Fruit fly (Drosophila melanogaster) whole organism, embryonic: Measurements from ENCODE around the gene Nsf2.
A peak's percentile ranks its signal among the peaks of the same experiment; 100 is the strongest.

ENCODE experiments used
- Antp ChIP-seq: fragments of 200-800 bp; sonication (Bioruptor generic); optimal IDR thresholded peaks from 3 replicates; lab custom pipeline; 2016; ENCODE audit warnings: missing biosample characterization, missing genetic modification characterization
- Atf3 ChIP-seq: fragments of 200-800 bp; sonication (Bioruptor generic); optimal IDR thresholded peaks from 3 replicates; lab custom pipeline; 2016; ENCODE audit warnings: missing biosample characterization, missing genetic modification characterization
- Blimp-1 ChIP-seq: fragments of 200-800 bp; sonication (Bioruptor generic); optimal IDR thresholded peaks from 3 replicates; lab custom pipeline; 2018; ENCODE audit warnings: missing biosample characterization, missing genetic modification characterization, mild to moderate bottlenecking, moderate library complexity, missing genetic modification reagents
- BtbVII ChIP-seq: fragments of 200-800 bp; sonication (Bioruptor generic); optimal IDR thresholded peaks from 3 replicates; lab custom pipeline; 2017; ENCODE audit warnings: missing biosample characterization, mild to moderate bottlenecking, missing genetic modification characterization
- CG10209 ChIP-seq: fragments of 200-800 bp; sonication (Bioruptor generic); optimal IDR thresholded peaks from 3 replicates; lab custom pipeline; 2017; ENCODE audit warnings: missing biosample characterization, mild to moderate bottlenecking, missing genetic modification characterization, missing genetic modification reagents
- CG14014 ChIP-seq: fragments of 200-800 bp; sonication (Bioruptor generic); IDR thresholded peaks from 2 replicates; pipeline ENCODE4 v1.3.6; 2022; ENCODE audit warnings: missing biosample characterization, missing genetic modification characterization
- CG15073 ChIP-seq: fragments of 200-800 bp; sonication (Bioruptor generic); optimal IDR thresholded peaks from 2 replicates; lab custom pipeline; 2016; ENCODE audit warnings: missing biosample characterization, missing genetic modification characterization
- CG1529 ChIP-seq: fragments of 200-800 bp; sonication (Bioruptor generic); optimal IDR thresholded peaks from 3 replicates; lab custom pipeline; 2018; ENCODE audit warnings: missing biosample characterization, missing genetic modification characterization
- CG15514 ChIP-seq: fragments of 200-800 bp; sonication (Bioruptor generic); optimal IDR thresholded peaks from 3 replicates; lab custom pipeline; 2017; ENCODE audit warnings: missing biosample characterization, missing genetic modification characterization, mild to moderate bottlenecking, moderate library complexity, missing genetic modification reagents
- CG17612 ChIP-seq: fragments of 200-800 bp; sonication (Bioruptor generic); IDR thresholded peaks from 2 replicates; pipeline ENCODE4 v1.3.6; 2022; ENCODE audit warnings: missing biosample characterization, missing genetic modification characterization
- CG34422 ChIP-seq: fragments of 200-800 bp; sonication (Bioruptor generic); IDR thresholded peaks from 3 replicates; pipeline ENCODE4 v1.3.6; 2022; ENCODE audit warnings: missing biosample characterization, missing genetic modification characterization
- CG4360 ChIP-seq: fragments of 200-800 bp; sonication (Bioruptor generic); IDR thresholded peaks from 2 replicates; pipeline ENCODE4 v1.3.6; 2022; ENCODE audit warnings: missing biosample characterization, missing genetic modification characterization
- CG6654 ChIP-seq: fragments of 200-800 bp; sonication (Bioruptor generic); optimal IDR thresholded peaks from 2 replicates; lab custom pipeline; 2017; ENCODE audit warnings: missing biosample characterization, mild to moderate bottlenecking, missing genetic modification characterization
- CrebB ChIP-seq: fragments of 200-800 bp; sonication (Bioruptor generic); optimal IDR thresholded peaks from 3 replicates; lab custom pipeline; 2018; ENCODE audit warnings: missing biosample characterization, mild to moderate bottlenecking, missing genetic modification characterization
- D ChIP-seq, 2 experiments: fragments of 200-800 bp in 1 of 2; fragments of >200 bp in 1 of 2; sonication (Bioruptor generic) in 1 of 2; optimal IDR thresholded peaks; 2 replicates in 1 of 2; 3 replicates in 1 of 2; lab custom pipeline; 2017; ENCODE audit warnings: mild to moderate bottlenecking in 1 of 2, missing biosample characterization in 1 of 2, missing genetic modification characterization in 1 of 2, missing genetic modification reagents in 1 of 2
- Deaf1 ChIP-seq: fragments of 200-800 bp; optimal IDR thresholded peaks from 3 replicates; lab custom pipeline; 2019; ENCODE audit warnings: missing biosample characterization, mild to moderate bottlenecking, missing genetic modification characterization, moderate library complexity
- Drgx ChIP-seq: fragments of 200-800 bp; sonication (Bioruptor generic); IDR thresholded peaks from 2 replicates; pipeline ENCODE4 v1.3.6; 2022; ENCODE audit warnings: missing biosample characterization, missing genetic modification characterization
- Eip74EF ChIP-seq, 2 experiments: fragments of 200-800 bp in 1 of 2; fragments of >200 bp in 1 of 2; sonication (Bioruptor generic) in 1 of 2; optimal IDR thresholded peaks; 2 replicates each; lab custom pipeline; 2017 to 2019; ENCODE audit warnings: missing biosample characterization in 2 of 2, missing genetic modification characterization in 2 of 2, mild to moderate bottlenecking in 1 of 2, moderate library complexity in 1 of 2
- Gug ChIP-seq: fragments of 200-800 bp; sonication (Bioruptor generic); IDR thresholded peaks from 4 replicates; pipeline ENCODE4 v1.3.6; 2022; ENCODE audit warnings: missing biosample characterization, missing genetic modification characterization
- HLHmδ ChIP-seq: fragments of 200-800 bp; sonication (Bioruptor generic); optimal IDR thresholded peaks from 2 replicates; lab custom pipeline; 2018; ENCODE audit warnings: missing biosample characterization, mild to moderate bottlenecking, missing genetic modification characterization, moderate library complexity
- Meics ChIP-seq: fragments of 200-800 bp; sonication (Bioruptor generic); optimal IDR thresholded peaks from 2 replicates; lab custom pipeline; 2017; ENCODE audit warnings: missing biosample characterization, mild to moderate bottlenecking, missing genetic modification characterization
- Nf-YC ChIP-seq: fragments of 200-800 bp; optimal IDR thresholded peaks from 3 replicates; lab custom pipeline; 2019; ENCODE audit warnings: missing biosample characterization, mild to moderate bottlenecking, missing genetic modification characterization, moderate library complexity
- NfI ChIP-seq: fragments of 200-800 bp; sonication (Bioruptor generic); optimal IDR thresholded peaks from 3 replicates; lab custom pipeline; 2018; ENCODE audit warnings: missing biosample characterization, mild to moderate bottlenecking, missing genetic modification characterization, moderate library complexity
- Ssrp ChIP-seq: fragments of 200-800 bp; sonication (Bioruptor generic); optimal IDR thresholded peaks from 2 replicates; lab custom pipeline; 2018; ENCODE audit warnings: missing biosample characterization, mild to moderate bottlenecking, missing genetic modification characterization, moderate library complexity
- Trl ChIP-seq, 3 experiments: fragments of >200 bp in 2 of 3; fragments of 200-800 bp in 1 of 3; sonication (Bioruptor generic) in 1 of 3; optimal IDR thresholded peaks; 2 replicates in 1 of 3; 3 replicates in 2 of 3; lab custom pipeline; 2016 to 2017; ENCODE audit warnings: missing biosample characterization in 1 of 3, missing genetic modification characterization in 1 of 3
- bowl ChIP-seq: fragments of 200-800 bp; sonication (Bioruptor generic); IDR thresholded peaks from 2 replicates; pipeline ENCODE4 v1.3.6; 2022; ENCODE audit warnings: missing biosample characterization, missing genetic modification characterization
- bsh ChIP-seq, 2 experiments: fragments of 200-800 bp; sonication (Bioruptor generic); optimal IDR thresholded peaks; 2 replicates each; lab custom pipeline; 2017 to 2018; ENCODE audit warnings: mild to moderate bottlenecking in 2 of 2, missing biosample characterization in 2 of 2, missing genetic modification characterization in 2 of 2, moderate library complexity in 1 of 2
- cwo ChIP-seq: fragments of 200-800 bp; sonication (Bioruptor generic); optimal IDR thresholded peaks from 3 replicates; lab custom pipeline; 2017; ENCODE audit warnings: missing biosample characterization, missing genetic modification characterization, mild to moderate bottlenecking, moderate library complexity, missing genetic modification reagents
- dati ChIP-seq: fragments of 200-800 bp; sonication (Bioruptor generic); IDR thresholded peaks from 2 replicates; pipeline ENCODE4 v1.3.6; 2022; ENCODE audit warnings: missing biosample characterization, missing genetic modification characterization
- dpn ChIP-seq, 2 experiments: fragments of 200-800 bp; sonication (Bioruptor generic); optimal IDR thresholded peaks; 3 replicates each; lab custom pipeline; 2016; ENCODE audit warnings: missing biosample characterization in 2 of 2, missing genetic modification characterization in 2 of 2
- fd64A ChIP-seq: fragments of 200-800 bp; sonication (Bioruptor generic); optimal IDR thresholded peaks from 3 replicates; lab custom pipeline; 2018; ENCODE audit warnings: missing biosample characterization, mild to moderate bottlenecking, missing genetic modification characterization
- gce ChIP-seq: fragments of 200-800 bp; sonication (Bioruptor generic); IDR thresholded peaks from 3 replicates; pipeline ENCODE4 v1.3.6; 2022; ENCODE audit warnings: missing biosample characterization, missing genetic modification characterization
- gcm ChIP-seq: fragments of 200-800 bp; sonication (Bioruptor generic); optimal IDR thresholded peaks from 2 replicates; lab custom pipeline; 2019; ENCODE audit warnings: missing biosample characterization, mild to moderate bottlenecking, missing genetic modification characterization, moderate library complexity
- gro ChIP-seq: fragments of 200-800 bp; sonication (Bioruptor generic); optimal IDR thresholded peaks from 2 replicates; lab custom pipeline; 2016; ENCODE audit warnings: missing biosample characterization, missing genetic modification characterization
- hkb ChIP-seq, 2 experiments: fragments of 200-800 bp in 1 of 2; fragments of >200 bp in 1 of 2; sonication (Bioruptor generic) in 1 of 2; IDR thresholded peaks in 1 of 2; optimal IDR thresholded peaks in 1 of 2; 2 replicates each; pipeline versions ENCODE4 v1.3.6 to Lab custom; 2017 to 2022; ENCODE audit warnings: missing biosample characterization in 1 of 2, missing genetic modification characterization in 1 of 2
- jigr1 ChIP-seq: fragments of 200-800 bp; sonication (Bioruptor generic); IDR thresholded peaks from 3 replicates; pipeline ENCODE4 v1.3.6; 2022; ENCODE audit warnings: missing biosample characterization, missing genetic modification characterization
- kah ChIP-seq: fragments of 200-800 bp; sonication (Bioruptor generic); optimal IDR thresholded peaks from 2 replicates; lab custom pipeline; 2018; ENCODE audit warnings: missing biosample characterization, mild to moderate bottlenecking, missing genetic modification characterization
- mld ChIP-seq: fragments of 200-800 bp; sonication (Bioruptor generic); IDR thresholded peaks from 3 replicates; pipeline ENCODE4 v1.3.6; 2022; ENCODE audit warnings: missing biosample characterization, missing genetic modification characterization; ENCODE audit not compliant: partially characterized antibody
- row ChIP-seq: fragments of 200-800 bp; sonication (Bioruptor generic); IDR thresholded peaks from 3 replicates; pipeline ENCODE4 v1.3.6; 2022; ENCODE audit warnings: missing biosample characterization, missing genetic modification characterization
- sna ChIP-seq: fragments of 200-800 bp; sonication (Bioruptor generic); IDR thresholded peaks from 2 replicates; pipeline ENCODE4 v1.3.6; 2022; ENCODE audit warnings: missing biosample characterization, missing genetic modification characterization; ENCODE audit not compliant: partially characterized antibody
- sob ChIP-seq: fragments of 200-800 bp; sonication (Bioruptor generic); IDR thresholded peaks from 2 replicates; pipeline ENCODE4 v1.3.6; 2022; ENCODE audit warnings: missing biosample characterization, missing genetic modification characterization
- sqz ChIP-seq: fragments of 200-800 bp; sonication (Bioruptor generic); optimal IDR thresholded peaks from 3 replicates; lab custom pipeline; 2018; ENCODE audit warnings: missing biosample characterization, mild to moderate bottlenecking, missing genetic modification characterization
- sr ChIP-seq: fragments of 200-800 bp; sonication (Bioruptor generic); IDR thresholded peaks from 3 replicates; pipeline ENCODE4 v1.3.6; 2022; ENCODE audit warnings: missing biosample characterization, missing genetic modification characterization
- tup ChIP-seq: fragments of 200-800 bp; sonication (Bioruptor generic); optimal IDR thresholded peaks from 2 replicates; lab custom pipeline; 2016; ENCODE audit warnings: missing biosample characterization, mild to moderate bottlenecking, missing genetic modification characterization, moderate library complexity
- wdn ChIP-seq: fragments of 200-800 bp; sonication (Bioruptor generic); IDR thresholded peaks from 2 replicates; pipeline ENCODE4 v1.3.6; 2022; ENCODE audit warnings: missing biosample characterization, missing genetic modification characterization
- wek ChIP-seq: fragments of 200-800 bp; sonication (Bioruptor generic); optimal IDR thresholded peaks from 3 replicates; lab custom pipeline; 2018; ENCODE audit warnings: missing biosample characterization, mild to moderate bottlenecking, missing genetic modification characterization, moderate library complexity
- z ChIP-seq: fragments of 200-800 bp; sonication (Bioruptor generic); IDR thresholded peaks from 3 replicates; pipeline ENCODE4 v1.3.6; 2022; ENCODE audit warnings: missing biosample characterization, missing genetic modification characterization

Gene Nsf2

DNA sequence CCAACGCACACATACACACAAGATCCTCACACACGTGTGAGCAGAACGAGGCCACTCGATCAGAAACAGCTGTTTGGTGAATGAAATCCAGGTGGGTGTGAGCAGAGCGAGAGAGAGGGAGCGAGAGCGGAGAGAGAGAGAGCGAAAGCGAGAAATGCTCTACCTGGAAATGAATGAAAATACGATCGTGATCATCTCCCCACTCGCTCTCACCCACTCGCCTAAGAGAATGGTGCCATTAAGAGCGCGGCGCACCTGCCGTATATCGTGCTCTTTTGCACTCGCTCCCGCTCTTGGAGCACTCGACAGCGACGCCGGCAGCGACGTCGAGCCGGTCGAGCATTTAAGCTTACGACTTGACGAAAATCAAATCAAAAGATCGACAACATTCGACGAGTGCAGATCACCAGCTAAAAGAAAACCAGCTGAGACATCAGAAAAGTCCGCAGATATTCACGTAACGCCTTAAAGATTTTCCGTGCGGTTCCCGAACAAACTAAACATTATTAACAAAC is 25.0 kb downstream of the Nsf2 start, which contains the start of the genes tal-1A, tal-2A, tal-3A and tal-AA (continued):
- TF ChIP-seq D (optimal IDR thresholded peaks at IDR 0.05; lab: Kevin White, UChicago), result peak; percentile 80
- no peak for TF ChIP-seq D (GFP tag; optimal IDR thresholded peaks at IDR 0.05; lab: Kevin White, UChicago)
- TF ChIP-seq sob (GFP tag; lab: Robert Waterston, UW), result peak; percentile 48; the same call in 1 of the 2 replicates
- TF ChIP-seq cwo (GFP tag; lab: Kevin White, UChicago), result peak; percentile 49
- no peak for TF ChIP-seq CG6654 (GFP tag; lab: Kevin White, UChicago)
- TF ChIP-seq z (GFP tag; lab: Robert Waterston, UW), result peak; percentile 74; the same call in 2 of the 3 replicates
- TF ChIP-seq fd64A (GFP tag; lab: Kevin White, UChicago), result peak; percentile 29
- TF ChIP-seq CG10209 (GFP tag; lab: Kevin White, UChicago), result no peak
- no peak for TF ChIP-seq Ssrp
- no peak for TF ChIP-seq Meics (GFP tag; lab: Kevin White, UChicago)
- TF ChIP-seq dati (GFP tag; lab: Robert Waterston, UW), result no peak
- TF ChIP-seq gcm (GFP tag; lab: Kevin White, UChicago), result peak; percentile 7
- TF ChIP-seq CG17612 (GFP tag; lab: Robert Waterston, UW), result no peak
- no peak for TF ChIP-seq hkb (optimal IDR thresholded peaks at IDR 0.05; lab: Kevin White, UChicago)
- peak; percentile 54 for TF ChIP-seq hkb (GFP tag; IDR thresholded peaks at IDR 0.05; lab: Robert Waterston, UW)
- peak; percentile 43 for TF ChIP-seq wek (GFP tag; lab: Kevin White, UChicago)
- peak; percentile 39 for TF ChIP-seq Deaf1 (tag; lab: Kevin White, UChicago)
- TF ChIP-seq bowl (GFP tag; lab: Robert Waterston, UW), result peak; percentile 59; the same call in 1 of the 2 replicates
- peak; percentile 3 for TF ChIP-seq gro (GFP tag; lab: Kevin White, UChicago)
- peak; percentile 45 for TF ChIP-seq kah (GFP tag; lab: Kevin White, UChicago)
- no peak for TF ChIP-seq bsh (GFP tag; optimal IDR thresholded peaks at IDR 0.05; lab: Kevin White, UChicago)
- TF ChIP-seq tup (GFP tag; lab: Kevin White, UChicago), result no peak
- peak; percentile 76 for TF ChIP-seq sna (GFP tag; lab: Robert Waterston, UW)
- TF ChIP-seq CG1529 (GFP tag; lab: Kevin White, UChicago), result peak; percentile 18
- TF ChIP-seq gce (GFP tag; lab: Robert Waterston, UW), result peak; percentile 45; the same call in 1 of the 3 replicates
- TF ChIP-seq CrebB (tag; lab: Kevin White, UChicago), result peak; percentile 10
- peak; percentile 36 for TF ChIP-seq CG15514 (GFP tag; lab: Kevin White, UChicago)
- peak; percentile 30; the same call in 1 of the 2 replicates for TF ChIP-seq CG14014
- peak; percentile 29 for TF ChIP-seq CG4360 (GFP tag; lab: Robert Waterston, UW)
- peak; percentile 15; the same call in 1 of the 3 replicates for TF ChIP-seq row (GFP tag; lab: Robert Waterston, UW)
- no peak for TF ChIP-seq NfI
- TF ChIP-seq BtbVII, result peak; percentile 65
- peak; percentile 96 to 99 for TF ChIP-seq Trl (optimal IDR thresholded peaks at IDR 0.05; lab: Kevin White, UChicago)
- peak; percentile 30 for TF ChIP-seq Trl (GFP tag; optimal IDR thresholded peaks at IDR 0.05; lab: Kevin White, UChicago)
- TF ChIP-seq sr (GFP tag; lab: Robert Waterston, UW), result peak; percentile 75; the same call in 2 of the 3 replicates
- peak; percentile 58 for TF ChIP-seq sqz (GFP tag; lab: Kevin White, UChicago)
- peak; percentile 71 for TF ChIP-seq Nf-YC (tag; lab: Kevin White, UChicago)
- TF ChIP-seq Drgx (GFP tag; lab: Robert Waterston, UW), result peak; percentile 44; the same call in 1 of the 2 replicates
- TF ChIP-seq Antp, result peak; percentile 15
- no peak for TF ChIP-seq Atf3 (GFP tag; lab: Kevin White, UChicago)
- TF ChIP-seq wdn (GFP tag; lab: Robert Waterston, UW), result 0 out of 2 replicates have a peak, but pooled peaks have one; percentile 52
- TF ChIP-seq HLHmδ (GFP tag; lab: Kevin White, UChicago), result peak; percentile 49
- no peak for TF ChIP-seq mld (GFP tag; lab: Robert Waterston, UW)
- peak in 1 of 2 experiments; percentile 72 for TF ChIP-seq Eip74EF (GFP tag; optimal IDR thresholded peaks at IDR 0.05; lab: Kevin White, UChicago)
- TF ChIP-seq Gug (GFP tag; lab: Robert Waterston, UW), result no peak
- TF ChIP-seq dpn (GFP tag; optimal IDR thresholded peaks at IDR 0.05; lab: Kevin White, UChicago), result no peak
- 0 out of 3 replicates have a peak, but pooled peaks have one; percentile 33 for TF ChIP-seq CG34422 (GFP tag; lab: Robert Waterston, UW)
- TF ChIP-seq jigr1 (GFP tag; lab: Robert Waterston, UW), result no peak
- peak; percentile 38 for TF ChIP-seq Blimp-1 (GFP tag; lab: Kevin White, UChicago)
- TF ChIP-seq CG15073 (GFP tag; lab: Kevin White, UChicago), result no peak
